Worm (Caenorhabditis elegans): Measurements from ENCODE around the gene R09H3.3.
"Not testable (repeated sequence)": the region's sequence is repeated elsewhere in the genome, so short reads cannot be mapped to it uniquely, and the experiment has no call there.

Gene R09H3.3

ce11 chrX:1690894-1691293 lies 22.2 kb upstream of the R09H3.3 start, which contains the start of gene C36C9.6:
TSS of gene C36C9.6 (minus strand) at chrX:1690994.
- not testable (repeated sequence) for TF ChIP-seq ets-5 (GFP tag; IDR thresholded peaks at IDR 0.05); nhr-76 (tag; optimal IDR thresholded peaks at IDR 0.05); nhr-77 (tag; optimal IDR thresholded peaks at IDR 0.05)

ce11 chrX:1689996-1690395 lies 21.3 kb upstream of the R09H3.3 start, which contains the start of gene C36C9.12:
TSS of gene C36C9.12 (minus strand) at chrX:1690096.
- TF ChIP-seq lin-39 (tag; optimal IDR thresholded peaks at IDR 0.05); egl-13 (tag; optimal IDR thresholded peaks at IDR 0.05); unc-62 (GFP tag; optimal IDR thresholded peaks at IDR 0.05): not testable (repeated sequence)

ce11 chrX:1687079-1687478 lies 18.4 kb upstream of the R09H3.3 start, which contains the start of gene C36C9.11:
TSS of gene C36C9.11 (plus strand) at chrX:1687379.
- TF ChIP-seq egl-13 (tag; optimal IDR thresholded peaks at IDR 0.05); isw-1 (GFP tag; IDR thresholded peaks at IDR 0.05); egl-27 (tag; optimal IDR thresholded peaks at IDR 0.05): not testable (repeated sequence)

- TF ChIP-seq efl-1 (optimal IDR thresholded peaks at IDR 0.05) (peak in 1 of 2 experiments; percentile 8), efl-1 (GFP tag; optimal IDR thresholded peaks at IDR 0.05 in 1 of 2) (no peak), nhr-76 (tag; optimal IDR thresholded peaks at IDR 0.05) (no peak)
These were observed 13.9 kb upstream of the R09H3.3 start, which contains the start of gene meg-4 for ce11 chrX:1682558-1682957. TSS of gene meg-4 (plus strand) at chrX:1682954.

- TF ChIP-seq tbx-2 (tag; optimal IDR thresholded peaks at IDR 0.05) (no peak), aly-2 (tag; optimal IDR thresholded peaks at IDR 0.05) (no peak), mef-2 (tag; optimal IDR thresholded peaks at IDR 0.05) (no peak), C04F5.9 (tag; optimal IDR thresholded peaks at IDR 0.05) (no peak), nhr-11 (tag; optimal IDR thresholded peaks at IDR 0.05) (no peak), zag-1 (tag; optimal IDR thresholded peaks at IDR 0.05) (no peak)
These were observed 9.4 kb upstream of the R09H3.3 start, which contains the start of gene fbxa-170 for ce11 chrX:1678021-1678420. TSS of gene fbxa-170 (minus strand) at chrX:1678121.

ce11 chrX:1675879-1676278 lies 7.2 kb upstream of the R09H3.3 start:
- TF ChIP-seq efl-1 (optimal IDR thresholded peaks at IDR 0.05) (no peak), efl-1 (GFP tag; optimal IDR thresholded peaks at IDR 0.05 in 1 of 2) (peak in 1 of 2 experiments; percentile 66), lin-13 (GFP tag; optimal IDR thresholded peaks at IDR 0.05) (no peak)

- no peak for TF ChIP-seq tbx-2 (tag; optimal IDR thresholded peaks at IDR 0.05)
- TF ChIP-seq alr-1 (tag; optimal IDR thresholded peaks at IDR 0.05; ENCODE audit: borderline replicate concordance) = no peak
- no peak for TF ChIP-seq lin-13 (GFP tag; optimal IDR thresholded peaks at IDR 0.05)
- TF ChIP-seq lin-15B (tag; optimal IDR thresholded peaks at IDR 0.05) = no peak
These were observed 5.4 kb upstream of the R09H3.3 start, which contains the start of gene tbx-31 for ce11 chrX:1674056-1674455. TSS of gene tbx-31 (minus strand) at chrX:1674156.

- no peak for TF ChIP-seq mep-1 (tag; optimal IDR thresholded peaks at IDR 0.05)
- no peak for TF ChIP-seq efl-1 (optimal IDR thresholded peaks at IDR 0.05)
- peak in 1 of 2 experiments; percentile 33 for TF ChIP-seq efl-1 (GFP tag; optimal IDR thresholded peaks at IDR 0.05 in 1 of 2)
These were observed 1.6 kb downstream of the R09H3.3 start for ce11 chrX:1667056-1667455.

ce11 chrX:1664925-1665324 lies 3.7 kb downstream of the R09H3.3 start, which contains the start of gene R09H3.2:
TSS of gene R09H3.2 (minus strand) at chrX:1665025.
- TF ChIP-seq pag-3 (tag; optimal IDR thresholded peaks at IDR 0.05; ENCODE audit: borderline replicate concordance, insufficient read depth) = no peak
- TF ChIP-seq efl-1 (optimal IDR thresholded peaks at IDR 0.05) = no peak
- peak in 1 of 2 experiments; percentile 5 for TF ChIP-seq efl-1 (GFP tag; optimal IDR thresholded peaks at IDR 0.05 in 1 of 2)

- TF ChIP-seq C04F5.9 (tag; optimal IDR thresholded peaks at IDR 0.05) = no peak
- TF ChIP-seq efl-1 (optimal IDR thresholded peaks at IDR 0.05) = no peak
- no peak for TF ChIP-seq efl-1 (GFP tag; optimal IDR thresholded peaks at IDR 0.05 in 1 of 2)
These were observed 13.4 kb downstream of the R09H3.3 start, which contains the start of gene tbx-32 for ce11 chrX:1655207-1655606. TSS of gene tbx-32 (plus strand) at chrX:1655507.
